Fruit fly (Drosophila melanogaster): Measurements from ENCODE around the gene CG7484.

dm6 chr3L:17622081-17622850, 32.2 kb upstream of the CG7484 start:
- TF ChIP-seq h (optimal IDR thresholded peaks at IDR 0.05) (no peak), Sin3A (optimal IDR thresholded peaks at IDR 0.05) (no peak)

All from Kc167 (cell line).